Fruit fly (Drosophila melanogaster) whole organism, embryonic: Measurements from ENCODE around the gene CG4000.
A peak's percentile ranks its signal among the peaks of the same experiment; 100 is the strongest.

Source experiments
- Antp ChIP-seq: fragments of 200-800 bp; sonication (Bioruptor generic); optimal IDR thresholded peaks from 3 replicates; lab custom pipeline; 2016; ENCODE audit warnings: missing biosample characterization, missing genetic modification characterization
- Atf6 ChIP-seq: fragments of 200-800 bp; sonication (Bioruptor generic); IDR thresholded peaks from 2 replicates; pipeline ENCODE4 v1.3.6; 2022; ENCODE audit warnings: missing biosample characterization, missing genetic modification characterization
- Bdp1 ChIP-seq: fragments of 200-800 bp; sonication (Bioruptor generic); optimal IDR thresholded peaks from 3 replicates; lab custom pipeline; 2016; ENCODE audit warnings: missing biosample characterization, missing genetic modification characterization
- Bgb ChIP-seq: fragments of 200-800 bp; sonication (Bioruptor generic); IDR thresholded peaks from 2 replicates; pipeline ENCODE4 v1.3.6; 2022; ENCODE audit warnings: missing biosample characterization, missing genetic modification characterization; ENCODE audit not compliant: partially characterized antibody
- Bteb2 ChIP-seq: fragments of 200-800 bp; sonication (Bioruptor generic); optimal IDR thresholded peaks from 2 replicates; lab custom pipeline; 2016; ENCODE audit warnings: missing biosample characterization, missing genetic modification characterization
- C15 ChIP-seq: fragments of 200-800 bp; sonication (Bioruptor generic); IDR thresholded peaks from 3 replicates; pipeline ENCODE4 v1.3.6; 2022; ENCODE audit warnings: missing biosample characterization, missing genetic modification characterization
- CG10267 ChIP-seq: fragments of 200-800 bp; sonication (Bioruptor generic); optimal IDR thresholded peaks from 2 replicates; lab custom pipeline; 2018; ENCODE audit warnings: missing biosample characterization, mild to moderate bottlenecking, missing genetic modification characterization, moderate library complexity
- CG10979 ChIP-seq: fragments of 200-800 bp; sonication (Bioruptor generic); optimal IDR thresholded peaks from 2 replicates; lab custom pipeline; 2018; ENCODE audit warnings: missing biosample characterization, mild to moderate bottlenecking, missing genetic modification characterization, moderate library complexity
- CG11696 ChIP-seq: fragments of 200-800 bp; sonication (Bioruptor generic); IDR thresholded peaks from 2 replicates; pipeline ENCODE4 v1.3.6; 2022; ENCODE audit warnings: missing biosample characterization, missing genetic modification characterization
- CG14860 ChIP-seq: fragments of 200-800 bp; sonication (Bioruptor generic); IDR thresholded peaks from 3 replicates; pipeline ENCODE4 v1.3.6; 2022; ENCODE audit warnings: missing biosample characterization, missing genetic modification characterization; ENCODE audit not compliant: partially characterized antibody
- CG16815 ChIP-seq: fragments of 200-800 bp; sonication (Bioruptor generic); optimal IDR thresholded peaks from 3 replicates; lab custom pipeline; 2017; ENCODE audit warnings: missing biosample characterization, mild to moderate bottlenecking, missing genetic modification characterization
- CG16863 ChIP-seq: fragments of 200-800 bp; sonication (Bioruptor generic); optimal IDR thresholded peaks from 3 replicates; lab custom pipeline; 2016; ENCODE audit warnings: missing biosample characterization, missing genetic modification characterization
- CG18619 ChIP-seq: fragments of 200-800 bp; sonication (Bioruptor generic); optimal IDR thresholded peaks from 3 replicates; lab custom pipeline; 2017; ENCODE audit warnings: missing biosample characterization, mild to moderate bottlenecking, missing genetic modification characterization
- CG4730 ChIP-seq: fragments of 200-800 bp; sonication (Bioruptor generic); IDR thresholded peaks from 2 replicates; pipeline ENCODE4 v1.3.6; 2022; ENCODE audit warnings: missing biosample characterization, missing genetic modification characterization
- CG6854 ChIP-seq: fragments of 200-800 bp; sonication (Bioruptor generic); optimal IDR thresholded peaks from 3 replicates; lab custom pipeline; 2017; ENCODE audit warnings: missing biosample characterization, mild to moderate bottlenecking, missing genetic modification characterization
- CG7839 ChIP-seq: fragments of 200-800 bp; sonication (Bioruptor generic); optimal IDR thresholded peaks from 3 replicates; lab custom pipeline; 2018; ENCODE audit warnings: missing biosample characterization, mild to moderate bottlenecking, missing genetic modification characterization, moderate library complexity
- CG8765 ChIP-seq: fragments of 200-800 bp; sonication (Bioruptor generic); IDR thresholded peaks from 2 replicates; pipeline ENCODE4 v1.3.6; 2022; ENCODE audit warnings: missing biosample characterization, missing genetic modification characterization
- CG9727 ChIP-seq: fragments of 200-800 bp; sonication (Bioruptor generic); optimal IDR thresholded peaks from 3 replicates; lab custom pipeline; 2017; ENCODE audit warnings: missing biosample characterization, mild to moderate bottlenecking, missing genetic modification characterization
- D ChIP-seq, 2 experiments: fragments of 200-800 bp in 1 of 2; fragments of >200 bp in 1 of 2; sonication (Bioruptor generic) in 1 of 2; optimal IDR thresholded peaks; 2 replicates in 1 of 2; 3 replicates in 1 of 2; lab custom pipeline; 2017; ENCODE audit warnings: mild to moderate bottlenecking in 1 of 2, missing biosample characterization in 1 of 2, missing genetic modification characterization in 1 of 2, missing genetic modification reagents in 1 of 2
- Dip3 ChIP-seq: fragments of 200-800 bp; sonication (Bioruptor generic); optimal IDR thresholded peaks from 3 replicates; lab custom pipeline; 2016; ENCODE audit warnings: missing biosample characterization, missing genetic modification characterization
- Dref ChIP-seq: fragments of 200-800 bp; sonication (Bioruptor generic); IDR thresholded peaks from 2 replicates; pipeline ENCODE4 v1.3.6; 2022; ENCODE audit warnings: missing biosample characterization, missing genetic modification characterization
- E2f2 ChIP-seq: fragments of 200-800 bp; sonication (Bioruptor generic); IDR thresholded peaks from 2 replicates; pipeline ENCODE4 v1.3.6; 2022; ENCODE audit warnings: missing biosample characterization, missing genetic modification characterization
- Fer2 ChIP-seq: fragments of 200-800 bp; sonication (Bioruptor generic); optimal IDR thresholded peaks from 2 replicates; lab custom pipeline; 2018; ENCODE audit warnings: missing biosample characterization, mild to moderate bottlenecking, missing genetic modification characterization, moderate library complexity
- HmgD ChIP-seq: fragments of 200-800 bp; sonication (Bioruptor generic); optimal IDR thresholded peaks from 3 replicates; lab custom pipeline; 2016; ENCODE audit warnings: missing biosample characterization, missing genetic modification characterization
- Hr3 ChIP-seq: fragments of 200-800 bp; sonication (Bioruptor generic); optimal IDR thresholded peaks from 3 replicates; lab custom pipeline; 2016; ENCODE audit warnings: missing biosample characterization, missing genetic modification characterization
- Hr39 ChIP-seq: fragments of >200 bp; optimal IDR thresholded peaks from 2 replicates; lab custom pipeline; 2017
- Hsf ChIP-seq: fragments of 200-800 bp; sonication (Bioruptor generic); optimal IDR thresholded peaks from 3 replicates; lab custom pipeline; 2016; ENCODE audit warnings: missing biosample characterization, missing genetic modification characterization
- Jarid2 ChIP-seq: fragments of 200-800 bp; sonication (Bioruptor generic); optimal IDR thresholded peaks from 3 replicates; lab custom pipeline; 2017; ENCODE audit warnings: mild to moderate bottlenecking, missing biosample characterization, missing genetic modification reagents, missing genetic modification characterization
- Kr ChIP-seq: fragments of 200-800 bp; sonication (Bioruptor generic); optimal IDR thresholded peaks from 2 replicates; lab custom pipeline; 2017; ENCODE audit warnings: missing biosample characterization, mild to moderate bottlenecking, missing genetic modification characterization
- MESR4 ChIP-seq: fragments of 200-800 bp; sonication (Bioruptor generic); optimal IDR thresholded peaks from 2 replicates; lab custom pipeline; 2018; ENCODE audit warnings: missing biosample characterization, mild to moderate bottlenecking, missing genetic modification characterization, moderate library complexity
- NfI ChIP-seq: fragments of 200-800 bp; sonication (Bioruptor generic); optimal IDR thresholded peaks from 3 replicates; lab custom pipeline; 2018; ENCODE audit warnings: missing biosample characterization, mild to moderate bottlenecking, missing genetic modification characterization, moderate library complexity
- bbx ChIP-seq: fragments of 200-800 bp; sonication (Bioruptor generic); IDR thresholded peaks from 2 replicates; pipeline ENCODE4 v1.3.6; 2022; ENCODE audit warnings: missing biosample characterization, missing genetic modification characterization; ENCODE audit not compliant: partially characterized antibody
- bigmax ChIP-seq: fragments of 200-800 bp; sonication (Bioruptor generic); optimal IDR thresholded peaks from 2 replicates; lab custom pipeline; 2018; ENCODE audit warnings: missing biosample characterization, mild to moderate bottlenecking, missing genetic modification characterization
- croc ChIP-seq: fragments of 200-800 bp; sonication (Bioruptor generic); conservative IDR thresholded peaks from 3 replicates; pipeline ENCODE4 v1.3.6; 2022; ENCODE audit warnings: missing biosample characterization, missing genetic modification characterization
- fru ChIP-seq: fragments of >200 bp; optimal IDR thresholded peaks from 2 replicates; lab custom pipeline; 2017
- insv ChIP-seq, 2 experiments: fragments of 200-800 bp; sonication (Bioruptor generic); optimal IDR thresholded peaks; 3 replicates each; lab custom pipeline; 2016 to 2018; ENCODE audit warnings: missing biosample characterization in 2 of 2, missing genetic modification characterization in 2 of 2
- kay ChIP-seq: fragments of 200-800 bp; sonication (Bioruptor generic); optimal IDR thresholded peaks from 2 replicates; lab custom pipeline; 2016; ENCODE audit warnings: missing biosample characterization, missing genetic modification characterization
- lola ChIP-seq, 3 experiments: fragments of >200 bp in 2 of 3; fragments of 200-800 bp in 1 of 3; sonication (Bioruptor generic) in 1 of 3; optimal IDR thresholded peaks; 2 replicates each; lab custom pipeline; 2017 to 2019; ENCODE audit warnings: missing biosample characterization in 3 of 3, missing genetic modification characterization in 3 of 3, mild to moderate bottlenecking in 1 of 3, moderate library complexity in 1 of 3
- nau ChIP-seq: fragments of 200-800 bp; sonication (Bioruptor generic); optimal IDR thresholded peaks from 3 replicates; lab custom pipeline; 2017; ENCODE audit warnings: missing biosample characterization, mild to moderate bottlenecking, missing genetic modification characterization, missing genetic modification reagents
- nerfin-1 ChIP-seq: fragments of 200-800 bp; sonication (Bioruptor generic); optimal IDR thresholded peaks from 3 replicates; lab custom pipeline; 2019; ENCODE audit warnings: missing biosample characterization, mild to moderate bottlenecking, missing genetic modification characterization, moderate library complexity
- p53 ChIP-seq: fragments of 200-800 bp; sonication (Bioruptor generic); optimal IDR thresholded peaks from 2 replicates; lab custom pipeline; 2016; ENCODE audit warnings: missing biosample characterization, missing genetic modification characterization
- pan ChIP-seq, 4 experiments: fragments of >200 bp in 3 of 4; fragments of 200-800 bp in 1 of 4; sonication (Bioruptor generic) in 1 of 4; optimal IDR thresholded peaks in 3 of 4; IDR thresholded peaks in 1 of 4; 2 replicates each; pipeline versions ENCODE4 v1.3.6 to Lab custom; 2017 to 2022; ENCODE audit warnings: missing biosample characterization in 2 of 4, missing genetic modification characterization in 2 of 4, mixed read lengths in 1 of 4
- pho ChIP-seq: fragments of 200-800 bp; sonication (Bioruptor generic); optimal IDR thresholded peaks from 2 replicates; lab custom pipeline; 2016; ENCODE audit warnings: missing biosample characterization, missing genetic modification characterization
- sc ChIP-seq, 3 experiments: fragments of >200 bp in 2 of 3; fragments of 200-800 bp in 1 of 3; sonication (Bioruptor generic) in 1 of 3; optimal IDR thresholded peaks; 2 replicates in 2 of 3; 3 replicates in 1 of 3; lab custom pipeline; 2017; ENCODE audit warnings: mild to moderate bottlenecking in 1 of 3, missing biosample characterization in 1 of 3, missing genetic modification characterization in 1 of 3, missing genetic modification reagents in 1 of 3
- shn ChIP-seq: fragments of 200-800 bp; sonication (Bioruptor generic); optimal IDR thresholded peaks from 3 replicates; lab custom pipeline; 2016; ENCODE audit warnings: missing biosample characterization, missing genetic modification characterization
- tio ChIP-seq: fragments of 200-800 bp; sonication (Bioruptor generic); optimal IDR thresholded peaks from 2 replicates; lab custom pipeline; 2017; ENCODE audit warnings: missing biosample characterization, missing genetic modification characterization, inconsistent platforms
- tll ChIP-seq, 2 experiments: fragments of 200-800 bp in 1 of 2; fragments of >200 bp in 1 of 2; sonication (Bioruptor generic) in 1 of 2; optimal IDR thresholded peaks; 2 replicates each; lab custom pipeline; 2017 to 2019; ENCODE audit warnings: missing biosample characterization in 2 of 2, missing genetic modification characterization in 2 of 2, mild to moderate bottlenecking in 1 of 2, moderate library complexity in 1 of 2
- vnd ChIP-seq: fragments of 200-800 bp; sonication (Bioruptor generic); IDR thresholded peaks from 3 replicates; pipeline ENCODE4 v1.3.6; 2022; ENCODE audit warnings: missing biosample characterization, missing genetic modification characterization; ENCODE audit not compliant: partially characterized antibody
- zf30C ChIP-seq: fragments of 200-800 bp; sonication (Bioruptor generic); optimal IDR thresholded peaks from 3 replicates; lab custom pipeline; 2018; ENCODE audit warnings: missing biosample characterization, mild to moderate bottlenecking, missing genetic modification characterization

Gene CG4000

dm6 chr3R:20633984-20634446, 43.1 kb downstream of the CG4000 start (continued):
- TF ChIP-seq nau: no peak
- TF ChIP-seq vnd (GFP tag; lab: Robert Waterston, UW): no peak
- peak; percentile 27 for TF ChIP-seq CG16815 (GFP tag; lab: Kevin White, UChicago)
- TF ChIP-seq croc (GFP tag; lab: Robert Waterston, UW): peak; percentile 33; the same call in 2 of the 3 replicates
- no peak for TF ChIP-seq Dref
- peak; percentile 11 for TF ChIP-seq Bdp1 (GFP tag; lab: Kevin White, UChicago)
- TF ChIP-seq Dip3 (GFP tag; lab: Kevin White, UChicago): peak; percentile 46
- no peak for TF ChIP-seq CG18619 (GFP tag; lab: Kevin White, UChicago)
- TF ChIP-seq pho (GFP tag; lab: Kevin White, UChicago): peak; percentile 63
- peak; percentile 84 for TF ChIP-seq Antp (GFP tag; lab: Kevin White, UChicago)
- TF ChIP-seq Kr (GFP tag; lab: Kevin White, UChicago): peak; percentile 14
- no peak for TF ChIP-seq CG10267 (tag; lab: Kevin White, UChicago)
- no peak for TF ChIP-seq MESR4 (GFP tag; lab: Kevin White, UChicago)
- no peak for TF ChIP-seq NfI (GFP tag; lab: Kevin White, UChicago)
- TF ChIP-seq C15: no peak
- peak; percentile 75 for TF ChIP-seq shn (GFP tag; lab: Kevin White, UChicago)
- TF ChIP-seq p53 (GFP tag; lab: Kevin White, UChicago): peak; percentile 27
- no peak for TF ChIP-seq Bgb (GFP tag; lab: Robert Waterston, UW)
- no peak for TF ChIP-seq bigmax (GFP tag; lab: Kevin White, UChicago)
- TF ChIP-seq Hr39: no peak
- TF ChIP-seq CG14860 (GFP tag; lab: Robert Waterston, UW): no peak
- TF ChIP-seq CG10979 (tag; lab: Kevin White, UChicago): peak; percentile 66
- TF ChIP-seq Hr3 (GFP tag; lab: Kevin White, UChicago): peak; percentile 66
- no peak for TF ChIP-seq tll (GFP tag; optimal IDR thresholded peaks at IDR 0.05; lab: Kevin White, UChicago)
- TF ChIP-seq nerfin-1 (tag; lab: Kevin White, UChicago): no peak
- TF ChIP-seq CG4730: peak; percentile 64
- no peak for TF ChIP-seq bbx
- no peak for TF ChIP-seq Jarid2 (GFP tag; lab: Kevin White, UChicago)
- no peak for TF ChIP-seq insv (GFP tag; optimal IDR thresholded peaks at IDR 0.05; lab: Kevin White, UChicago)
- no peak for TF ChIP-seq CG7839 (tag; lab: Kevin White, UChicago)
- peak; percentile 99 for TF ChIP-seq kay (GFP tag; lab: Kevin White, UChicago)
- TF ChIP-seq Bteb2 (GFP tag; lab: Kevin White, UChicago): peak; percentile 64
- TF ChIP-seq Hsf (GFP tag; lab: Kevin White, UChicago): peak; percentile 68
- no peak for TF ChIP-seq pan (optimal IDR thresholded peaks at IDR 0.05; lab: Kevin White, UChicago)
- TF ChIP-seq pan (GFP tag; optimal IDR thresholded peaks at IDR 0.05 in 1 of 2, IDR thresholded peaks at IDR 0.05 in 1 of 2): peak in 1 of 2 experiments; percentile 19
- no peak for TF ChIP-seq zf30C (GFP tag; lab: Kevin White, UChicago)
- TF ChIP-seq fru: no peak
- TF ChIP-seq E2f2 (GFP tag; lab: Robert Waterston, UW): peak; percentile 48
- peak; percentile 43 for TF ChIP-seq CG6854
- no peak for TF ChIP-seq CG9727 (GFP tag; lab: Kevin White, UChicago)
- TF ChIP-seq CG11696: no peak
- TF ChIP-seq sc (optimal IDR thresholded peaks at IDR 0.05; lab: Kevin White, UChicago): no peak
- no peak for TF ChIP-seq sc (GFP tag; optimal IDR thresholded peaks at IDR 0.05; lab: Kevin White, UChicago)
- peak; percentile 66 for TF ChIP-seq CG16863
- TF ChIP-seq Atf6: peak; percentile 75; the same call in 1 of the 2 replicates
- no peak for TF ChIP-seq CG8765
- TF ChIP-seq Fer2 (tag; lab: Kevin White, UChicago): no peak
- TF ChIP-seq tio (GFP tag; lab: Kevin White, UChicago): no peak
- TF ChIP-seq HmgD (GFP tag; lab: Kevin White, UChicago): no peak
- TF ChIP-seq D (optimal IDR thresholded peaks at IDR 0.05; lab: Kevin White, UChicago): no peak
- TF ChIP-seq D (GFP tag; optimal IDR thresholded peaks at IDR 0.05; lab: Kevin White, UChicago): peak; percentile 42
- no peak for TF ChIP-seq lola (GFP tag; optimal IDR thresholded peaks at IDR 0.05; lab: Kevin White, UChicago)
